Worm (Caenorhabditis elegans) whole organism, young adult: Measurements from ENCODE around the gene calf-1.
A peak's percentile ranks its signal among the peaks of the same experiment; 100 is the strongest.
"Not testable (repeated sequence)": the region's sequence is repeated elsewhere in the genome, so short reads cannot be mapped to it uniquely, and the experiment has no call there.

Experiments used
- B0035.1 ChIP-seq: sonication (generic microtip); optimal IDR thresholded peaks from 2 replicates; lab custom pipeline; 2016; ENCODE audit warnings: missing genetic modification characterization, mild to moderate bottlenecking, missing compliant biosample characterization, missing genotype, missing genetic modification reagents
- F22D6.2 ChIP-seq: sonication (generic microtip); optimal IDR thresholded peaks from 2 replicates; lab custom pipeline; 2016; ENCODE audit warnings: mild to moderate bottlenecking, missing genetic modification characterization, missing compliant biosample characterization
- F57A8.1 ChIP-seq: fragments of 200-800 bp; sonication (Bioruptor generic); optimal IDR thresholded peaks from 2 replicates; lab custom pipeline; 2018; ENCODE audit warnings: mild to moderate bottlenecking, missing genetic modification characterization, moderate library complexity, missing compliant biosample characterization
- Y95B8A.8 ChIP-seq: fragments of 200-800 bp; sonication (Bioruptor generic); IDR thresholded peaks from 2 replicates; pipeline ENCODE4 v1.3.6; 2022; ENCODE audit warnings: missing genetic modification reagents, missing genetic modification characterization, missing compliant biosample characterization
- ZK185.1 ChIP-seq: sonication (generic microtip); optimal IDR thresholded peaks from 2 replicates; lab custom pipeline; 2016; ENCODE audit warnings: mild to moderate bottlenecking, missing genetic modification characterization, missing compliant biosample characterization; ENCODE audit not compliant: poor library complexity, severe bottlenecking
- aptf-3 ChIP-seq: fragments of 200-800 bp; sonication (Bioruptor generic); IDR thresholded peaks from 2 replicates; pipeline ENCODE4 v1.3.6; 2022; ENCODE audit warnings: missing genetic modification characterization, missing compliant biosample characterization
- bed-1 ChIP-seq: fragments of 200-800 bp; sonication (Bioruptor generic); IDR thresholded peaks from 2 replicates; pipeline ENCODE4 v1.3.6; 2022; ENCODE audit warnings: missing genetic modification reagents, missing genetic modification characterization, missing compliant biosample characterization
- die-1 ChIP-seq: sonication (generic microtip); optimal IDR thresholded peaks from 2 replicates; lab custom pipeline; 2016; ENCODE audit warnings: missing genotype, mild to moderate bottlenecking, missing genetic modification characterization, missing compliant biosample characterization
- dpff-1 ChIP-seq: sonication (generic microtip); optimal IDR thresholded peaks from 2 replicates; lab custom pipeline; 2017; ENCODE audit warnings: mild to moderate bottlenecking, missing genetic modification characterization, missing compliant biosample characterization
- dpl-1 ChIP-seq: fragments of 150-350 bp; optimal IDR thresholded peaks from 2 replicates; lab custom pipeline; 2014; ENCODE audit warnings: missing biosample characterization, missing genetic modification reagents, missing genetic modification characterization
- efl-1 ChIP-seq: fragments of 150-350 bp; optimal IDR thresholded peaks from 2 replicates; lab custom pipeline; 2014; ENCODE audit warnings: missing biosample characterization, missing genetic modification reagents, missing genetic modification characterization
- egl-18 ChIP-seq: fragments of 200-800 bp; sonication (Bioruptor generic); IDR thresholded peaks from 2 replicates; pipeline ENCODE4 v1.3.6; 2022; ENCODE audit warnings: missing genetic modification reagents, missing genetic modification characterization, missing compliant biosample characterization
- egl-44 ChIP-seq: fragments of 200-800 bp; sonication (Bioruptor generic); IDR thresholded peaks from 2 replicates; pipeline ENCODE4 v1.3.6; 2022; ENCODE audit warnings: missing genetic modification reagents, missing genetic modification characterization, missing compliant biosample characterization
- egrh-3 ChIP-seq: fragments of 200-800 bp; sonication (Bioruptor generic); IDR thresholded peaks from 2 replicates; pipeline ENCODE4 v1.3.6; 2022; ENCODE audit warnings: missing genetic modification reagents, missing genetic modification characterization, missing compliant biosample characterization
- ekl-4 ChIP-seq: fragments of 200-800 bp; sonication (Bioruptor generic); IDR thresholded peaks from 2 replicates; pipeline ENCODE4 v1.3.6; 2022; ENCODE audit warnings: missing genetic modification reagents, missing genetic modification characterization, missing compliant biosample characterization
- hsf-1 ChIP-seq: fragments of 200-800 bp; sonication (Bioruptor generic); IDR thresholded peaks from 2 replicates; pipeline ENCODE4 v1.3.6; 2022; ENCODE audit warnings: missing genetic modification reagents, missing genetic modification characterization, missing compliant biosample characterization
- let-526 ChIP-seq: fragments of 200-800 bp; sonication (Bioruptor generic); IDR thresholded peaks from 2 replicates; pipeline ENCODE4 v1.3.6; 2022; ENCODE audit warnings: missing genetic modification reagents, missing genetic modification characterization, missing compliant biosample characterization
- let-607 ChIP-seq, 2 experiments: fragments of 200-800 bp in 1 of 2; sonication (Bioruptor generic) in 1 of 2; sonication (generic microtip) in 1 of 2; optimal IDR thresholded peaks; 2 replicates each; lab custom pipeline; 2016 to 2018; ENCODE audit warnings: mild to moderate bottlenecking in 2 of 2, missing compliant biosample characterization in 2 of 2, missing genetic modification characterization in 2 of 2, moderate library complexity in 2 of 2, missing genotype in 1 of 2
- lin-26 ChIP-seq: fragments of 200-800 bp; sonication (Bioruptor generic); IDR thresholded peaks from 2 replicates; pipeline ENCODE4 v1.3.6; 2022; ENCODE audit warnings: missing genetic modification reagents, missing genetic modification characterization, missing compliant biosample characterization
- lin-40 ChIP-seq: sonication (generic microtip); optimal IDR thresholded peaks from 2 replicates; lab custom pipeline; 2016; ENCODE audit warnings: missing genetic modification characterization, mild to moderate bottlenecking, missing compliant biosample characterization, missing genotype, missing genetic modification reagents
- lsy-27 ChIP-seq: sonication (generic microtip); optimal IDR thresholded peaks from 2 replicates; lab custom pipeline; 2017; ENCODE audit warnings: missing genetic modification characterization, mild to moderate bottlenecking, missing compliant biosample characterization, antibody characterized with exemption, missing genotype, borderline replicate concordance; ENCODE audit not compliant: insufficient read depth
- madf-10 ChIP-seq: sonication (generic microtip); optimal IDR thresholded peaks from 2 replicates; lab custom pipeline; 2016; ENCODE audit warnings: mild to moderate bottlenecking, missing genetic modification characterization, missing compliant biosample characterization
- madf-6 ChIP-seq: fragments of 200-800 bp; sonication (Bioruptor generic); IDR thresholded peaks from 2 replicates; pipeline ENCODE4 v1.3.6; 2022; ENCODE audit warnings: missing genetic modification reagents, missing genetic modification characterization, missing compliant biosample characterization
- mcd-1 ChIP-seq: fragments of 200-800 bp; sonication (Bioruptor generic); IDR thresholded peaks from 2 replicates; pipeline ENCODE4 v1.3.6; 2022; ENCODE audit warnings: missing genetic modification reagents, missing genetic modification characterization, missing compliant biosample characterization
- nhr-120 ChIP-seq: fragments of 200-800 bp; sonication (Bioruptor generic); IDR thresholded peaks from 2 replicates; pipeline ENCODE4 v1.3.6; 2022; ENCODE audit warnings: missing genetic modification characterization, missing compliant biosample characterization
- nhr-80 ChIP-seq: sonication (generic microtip); optimal IDR thresholded peaks from 2 replicates; lab custom pipeline; 2016; ENCODE audit warnings: missing genetic modification characterization, missing compliant biosample characterization
- nhr-90 ChIP-seq: sonication (generic microtip); optimal IDR thresholded peaks from 2 replicates; lab custom pipeline; 2016; ENCODE audit warnings: missing genotype, mild to moderate bottlenecking, missing genetic modification characterization, missing compliant biosample characterization
- sdz-38 ChIP-seq: sonication (generic microtip); optimal IDR thresholded peaks from 2 replicates; lab custom pipeline; 2016; ENCODE audit warnings: missing genotype, missing genetic modification characterization, missing compliant biosample characterization
- sea-2 ChIP-seq: fragments of 200-800 bp; sonication (Bioruptor generic); IDR thresholded peaks from 2 replicates; pipeline ENCODE4 v1.3.6; 2022; ENCODE audit warnings: missing genetic modification characterization, missing compliant biosample characterization
- snpc-1.1 ChIP-seq: sonication (generic microtip); optimal IDR thresholded peaks from 2 replicates; lab custom pipeline; 2017; ENCODE audit warnings: missing genetic modification characterization, mild to moderate bottlenecking, missing compliant biosample characterization, antibody characterized with exemption, moderate library complexity, missing genotype, missing genetic modification reagents; ENCODE audit not compliant: insufficient read depth
- tbx-9 ChIP-seq: sonication (generic microtip); optimal IDR thresholded peaks from 2 replicates; lab custom pipeline; 2016; ENCODE audit warnings: borderline replicate concordance, missing genetic modification characterization, inconsistent platforms, missing compliant biosample characterization
- xnd-1 ChIP-seq: sonication (generic microtip); optimal IDR thresholded peaks from 2 replicates; lab custom pipeline; 2016; ENCODE audit warnings: missing genotype, missing genetic modification reagents, missing genetic modification characterization, missing compliant biosample characterization
- zfh-2 ChIP-seq: fragments of 200-800 bp; sonication (Bioruptor generic); conservative IDR thresholded peaks from 2 replicates; pipeline ENCODE4 v1.3.6; 2022; ENCODE audit warnings: missing genetic modification reagents, missing genetic modification characterization, missing compliant biosample characterization

The calf-1 gene

ce11 chrV:20513661-20514060 lies 34.8 kb upstream of the calf-1 start, which contains the start of gene Y38H6C.8:
Gene Y38H6C.8, plus strand, starts transcription at chrV:20513961.
- not testable (repeated sequence) for TF ChIP-seq sdz-38 (tag; lab: Kevin White, UChicago); ZK185.1 (tag; lab: Kevin White, UChicago); efl-1 (GFP tag; lab: Kevin White, UChicago)

- TF ChIP-seq nhr-120 (GFP tag; lab: Robert Waterston, UW) = 0 out of 2 replicates have a peak, but pooled peaks have one; percentile 46
- TF ChIP-seq tbx-9 = no peak
- peak; percentile 56; the same call in 1 of the 2 replicates for TF ChIP-seq zfh-2 (GFP tag; lab: Robert Waterston, UW)
These were observed 30.5 kb upstream of the calf-1 start for ce11 chrV:20509427-20509826.

ce11 chrV:20506542-20506941 lies 27.7 kb upstream of the calf-1 start:
- TF ChIP-seq madf-10 (no peak), lsy-27 (tag; lab: Kevin White, UChicago) (no peak), zfh-2 (GFP tag; lab: Robert Waterston, UW) (peak; percentile 67; the same call in 1 of the 2 replicates), ekl-4 (GFP tag; lab: Robert Waterston, UW) (no peak), egrh-3 (GFP tag; lab: Robert Waterston, UW) (peak; percentile 21; the same call in 1 of the 2 replicates)

ce11 chrV:20504997-20505396 lies 26.1 kb upstream of the calf-1 start, which contains the start of gene Y38H6C.4:
Gene Y38H6C.4, minus strand, starts transcription at chrV:20505097.
- TF ChIP-seq lin-40 (tag; lab: Kevin White, UChicago) (no peak), nhr-120 (GFP tag; lab: Robert Waterston, UW) (no peak), tbx-9 (no peak), bed-1 (GFP tag; lab: Robert Waterston, UW) (no peak), B0035.1 (tag; lab: Kevin White, UChicago) (no peak), aptf-3 (GFP tag; lab: Robert Waterston, UW) (no peak), snpc-1.1 (tag; lab: Kevin White, UChicago) (no peak), egl-44 (GFP tag; lab: Robert Waterston, UW) (no peak), madf-10 (no peak), Y95B8A.8 (no peak)
- TF ChIP-seq, all 124 proteins: peak for 0

- TF ChIP-seq sea-2 (GFP tag; lab: Robert Waterston, UW) (no peak), mcd-1 (no peak), ekl-4 (GFP tag; lab: Robert Waterston, UW) (no peak), dpl-1 (GFP tag; lab: Kevin White, UChicago) (no peak), die-1 (tag; lab: Kevin White, UChicago) (no peak), ZK185.1 (tag; lab: Kevin White, UChicago) (no peak), xnd-1 (no peak), F57A8.1 (GFP tag; lab: Kevin White, UChicago) (no peak), egl-18 (GFP tag; lab: Robert Waterston, UW) (no peak), dpff-1 (tag; lab: Kevin White, UChicago) (no peak), lin-26 (no peak), let-526 (no peak), nhr-90 (tag; lab: Kevin White, UChicago) (no peak), F22D6.2 (tag; lab: Kevin White, UChicago) (no peak)
These were observed 21.5 kb upstream of the calf-1 start, which contains the start of gene dct-14 for ce11 chrV:20500405-20500804. Gene dct-14, minus strand, starts transcription at chrV:20500505.

- TF ChIP-seq hsf-1 = no peak
- no peak for TF ChIP-seq madf-6 (GFP tag; lab: Robert Waterston, UW)
- peak in 1 of 2 experiments; percentile 12 for TF ChIP-seq let-607 (tag; optimal IDR thresholded peaks at IDR 0.05; lab: Kevin White, UChicago)
- TF ChIP-seq nhr-80 = peak; percentile 23
These were observed 20.8 kb upstream of the calf-1 start for ce11 chrV:20499642-20500041.
